Worm (Caenorhabditis elegans): ENCODE results near the gene F32D8.1.
A peak's percentile ranks its signal among the peaks of the same experiment; 100 is the strongest.

The F32D8.1 gene

ce11 chrV:10888153-10888552 lies 7.5 kb downstream of the F32D8.1 start:
- TF ChIP-seq him-1 (tag; optimal IDR thresholded peaks at IDR 0.05): no peak
- no peak for TF ChIP-seq W03F9.2 (tag; optimal IDR thresholded peaks at IDR 0.05)
- TF ChIP-seq dao-5 (tag; optimal IDR thresholded peaks at IDR 0.05): no peak

ce11 chrV:10889036-10889435 lies 8.4 kb downstream of the F32D8.1 start, which contains the start of gene F32D8.11:
Gene F32D8.11 (minus strand): TSS chrV:10889136.
- TF ChIP-seq him-1 (tag; optimal IDR thresholded peaks at IDR 0.05): no peak
- TF ChIP-seq W03F9.2 (tag; optimal IDR thresholded peaks at IDR 0.05): no peak
- no peak for TF ChIP-seq dao-5 (tag; optimal IDR thresholded peaks at IDR 0.05)

- TF ChIP-seq dao-5 (tag; optimal IDR thresholded peaks at IDR 0.05) (no peak), him-1 (tag; optimal IDR thresholded peaks at IDR 0.05) (no peak), W03F9.2 (tag; optimal IDR thresholded peaks at IDR 0.05) (no peak)
Observed at ce11 chrV:10889774-10890173, 9.1 kb downstream of the F32D8.1 start.

ce11 chrV:10890980-10891379 lies 10.3 kb downstream of the F32D8.1 start, which contains the start of gene F32D8.12:
Gene F32D8.12 (minus strand): TSS chrV:10891027.
- TF ChIP-seq dao-5 (tag; optimal IDR thresholded peaks at IDR 0.05): no peak

- TF ChIP-seq him-1 (tag; optimal IDR thresholded peaks at IDR 0.05) (no peak), W03F9.2 (tag; optimal IDR thresholded peaks at IDR 0.05) (no peak), dao-5 (tag; optimal IDR thresholded peaks at IDR 0.05) (no peak)
Observed at ce11 chrV:10893510-10894128, 13.0 kb downstream of the F32D8.1 start, which contains the start of gene F32D8.4. Gene F32D8.4 (minus strand): TSS chrV:10893560.

- peak; percentile 92 for TF ChIP-seq W03F9.2 (tag; optimal IDR thresholded peaks at IDR 0.05)
- TF ChIP-seq dao-5 (tag; optimal IDR thresholded peaks at IDR 0.05): no peak
- peak; percentile 33 for TF ChIP-seq him-1 (tag; optimal IDR thresholded peaks at IDR 0.05)
Observed at ce11 chrV:10894601-10895000, 14.0 kb downstream of the F32D8.1 start, which contains the start of the genes F32D8.14 and F32D8.5. Gene F32D8.14 (minus strand): TSS chrV:10894788. Gene F32D8.5 (plus strand): TSS chrV:10894800.

- TF ChIP-seq him-1 (tag; optimal IDR thresholded peaks at IDR 0.05): no peak
- no peak for TF ChIP-seq W03F9.2 (tag; optimal IDR thresholded peaks at IDR 0.05)
- TF ChIP-seq dao-5 (tag; optimal IDR thresholded peaks at IDR 0.05): no peak
Observed at ce11 chrV:10896295-10896694, 15.7 kb downstream of the F32D8.1 start, which contains the start of gene F32D8.13. Gene F32D8.13 (minus strand): TSS chrV:10896543.

- no peak for TF ChIP-seq W03F9.2 (tag; optimal IDR thresholded peaks at IDR 0.05)
- TF ChIP-seq dao-5 (tag; optimal IDR thresholded peaks at IDR 0.05): no peak
- TF ChIP-seq him-1 (tag; optimal IDR thresholded peaks at IDR 0.05): no peak
Observed at ce11 chrV:10896706-10897105, 16.1 kb downstream of the F32D8.1 start.

ce11 chrV:10897106-10897171 lies 16.3 kb downstream of the F32D8.1 start, which contains the start of gene sec-61.G:
Gene sec-61.G (minus strand): TSS chrV:10897143.
- no peak for TF ChIP-seq W03F9.2 (tag; optimal IDR thresholded peaks at IDR 0.05)
- TF ChIP-seq him-1 (tag; optimal IDR thresholded peaks at IDR 0.05): no peak
- no peak for TF ChIP-seq dao-5 (tag; optimal IDR thresholded peaks at IDR 0.05)

ce11 chrV:10897172-10897571 lies 16.5 kb downstream of the F32D8.1 start:
- TF ChIP-seq dao-5 (tag; optimal IDR thresholded peaks at IDR 0.05) (peak; percentile 43), W03F9.2 (tag; optimal IDR thresholded peaks at IDR 0.05) (peak; percentile 97), him-1 (tag; optimal IDR thresholded peaks at IDR 0.05) (peak; percentile 97)

ce11 chrV:10898107-10898506 lies 17.5 kb downstream of the F32D8.1 start, which contains the start of gene F32D8.7:
Gene F32D8.7 (plus strand): TSS chrV:10898435.
- TF ChIP-seq him-1 (tag; optimal IDR thresholded peaks at IDR 0.05) (no peak), dao-5 (tag; optimal IDR thresholded peaks at IDR 0.05) (no peak), W03F9.2 (tag; optimal IDR thresholded peaks at IDR 0.05) (no peak)

- TF ChIP-seq W03F9.2 (tag; optimal IDR thresholded peaks at IDR 0.05): no peak
- no peak for TF ChIP-seq him-1 (tag; optimal IDR thresholded peaks at IDR 0.05)
- no peak for TF ChIP-seq dao-5 (tag; optimal IDR thresholded peaks at IDR 0.05)
Observed at ce11 chrV:10898629-10899028, 18.0 kb downstream of the F32D8.1 start.

- no peak for TF ChIP-seq W03F9.2 (tag; optimal IDR thresholded peaks at IDR 0.05)
- TF ChIP-seq dao-5 (tag; optimal IDR thresholded peaks at IDR 0.05): no peak
- TF ChIP-seq him-1 (tag; optimal IDR thresholded peaks at IDR 0.05): no peak
Observed at ce11 chrV:10901125-10901524, 20.5 kb downstream of the F32D8.1 start, which contains the start of gene spp-16. Gene spp-16 (minus strand): TSS chrV:10901303.

- TF ChIP-seq dao-5 (tag; optimal IDR thresholded peaks at IDR 0.05) (no peak), W03F9.2 (tag; optimal IDR thresholded peaks at IDR 0.05) (no peak), him-1 (tag; optimal IDR thresholded peaks at IDR 0.05) (no peak)
Observed at ce11 chrV:10902682-10903081, 22.1 kb downstream of the F32D8.1 start, which contains the start of gene F32D8.8. Gene F32D8.8 (minus strand): TSS chrV:10902782.

- no peak for TF ChIP-seq dao-5 (tag; optimal IDR thresholded peaks at IDR 0.05)
- no peak for TF ChIP-seq him-1 (tag; optimal IDR thresholded peaks at IDR 0.05)
- TF ChIP-seq W03F9.2 (tag; optimal IDR thresholded peaks at IDR 0.05): no peak
Observed at ce11 chrV:10903748-10904147, 23.1 kb downstream of the F32D8.1 start, which contains the start of gene F32D8.15. Gene F32D8.15 (plus strand): TSS chrV:10904048.
